Fruit fly (Drosophila melanogaster) whole organism: ENCODE measurements around the gene Cdk8.
"Not testable (repeated sequence)": the region's sequence is repeated elsewhere in the genome, so short reads cannot be mapped to it uniquely, and the experiment has no call there.

Experiments used
- CG8478 ChIP-seq: fragments of >200 bp; optimal IDR thresholded peaks from 2 replicates; lab custom pipeline; 2018; ENCODE audit warnings: inconsistent platforms
- Dll ChIP-seq: fragments of >200 bp; optimal IDR thresholded peaks from 2 replicates; lab custom pipeline; 2017
- EcR ChIP-seq, 2 experiments: fragments of >200 bp; optimal IDR thresholded peaks; 2 replicates each; lab custom pipeline; 2017; ENCODE audit warnings: missing biosample characterization in 2 of 2, missing genetic modification characterization in 2 of 2, missing genetic modification reagents in 2 of 2
- pan ChIP-seq: fragments of >200 bp; optimal IDR thresholded peaks from 2 replicates; lab custom pipeline; 2017
- psq ChIP-seq: fragments of >200 bp; optimal IDR thresholded peaks from 2 replicates; lab custom pipeline; 2017
- usp ChIP-seq: fragments of >200 bp; optimal IDR thresholded peaks from 2 replicates; lab custom pipeline; 2017; ENCODE audit warnings: missing biosample characterization, missing genetic modification characterization, mixed read lengths

Gene Cdk8

DNA sequence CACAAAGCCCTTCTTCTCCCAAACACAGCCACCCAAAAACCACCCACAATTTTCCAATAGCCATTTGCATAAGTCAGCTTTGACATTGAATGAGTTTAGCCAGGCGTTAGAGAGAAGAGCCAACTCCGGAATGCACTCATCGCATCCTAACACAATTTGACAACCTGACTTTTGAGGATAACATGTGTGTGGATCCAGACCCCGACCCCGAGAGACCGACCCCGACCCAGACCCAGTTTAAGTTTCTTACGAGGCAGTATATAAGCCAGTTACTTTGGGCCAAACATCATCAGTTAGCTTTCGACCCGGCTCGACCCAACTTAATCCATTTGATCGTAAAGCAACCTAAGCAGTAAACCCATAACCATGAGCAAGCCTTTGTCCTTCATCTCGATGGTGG lies 39.1 kb downstream of the Cdk8 start, which contains the start of gene Ilp2:
Ilp2 (plus strand) TSS at position 301 of the 400 bp plus-strand sequence.
- TF ChIP-seq psq (lab: Kevin White, UChicago) (no peak), usp (GFP tag; lab: Kevin White, UChicago) (no peak), CG8478 (lab: Kevin White, UChicago) (no peak), Dll (lab: Kevin White, UChicago) (no peak), pan (lab: Kevin White, UChicago) (no peak), EcR (GFP tag; optimal IDR thresholded peaks at IDR 0.05; lab: Kevin White, UChicago) (no peak)

dm6 chr3L:9798120-9798519 lies 40.4 kb downstream of the Cdk8 start, which contains the start of gene Ilp1:
Gene Ilp1 (plus strand): TSS chr3L:9798420.
- TF ChIP-seq CG8478, Dll, psq (lab: Kevin White, UChicago): not testable (repeated sequence)

- TF ChIP-seq pan (lab: Kevin White, UChicago) (no peak), CG8478 (lab: Kevin White, UChicago) (no peak), psq (lab: Kevin White, UChicago) (no peak), EcR (GFP tag; optimal IDR thresholded peaks at IDR 0.05; lab: Kevin White, UChicago) (no peak), Dll (lab: Kevin White, UChicago) (no peak), usp (GFP tag; lab: Kevin White, UChicago) (no peak)
Measured at dm6 chr3L:9797587-9797986, 40.9 kb downstream of the Cdk8 start, which contains the start of gene Zasp67. Gene Zasp67 (minus strand): TSS chr3L:9797687.
